Worm (Caenorhabditis elegans): ENCODE data around the gene otpl-7.

otpl-7 gene

DNA sequence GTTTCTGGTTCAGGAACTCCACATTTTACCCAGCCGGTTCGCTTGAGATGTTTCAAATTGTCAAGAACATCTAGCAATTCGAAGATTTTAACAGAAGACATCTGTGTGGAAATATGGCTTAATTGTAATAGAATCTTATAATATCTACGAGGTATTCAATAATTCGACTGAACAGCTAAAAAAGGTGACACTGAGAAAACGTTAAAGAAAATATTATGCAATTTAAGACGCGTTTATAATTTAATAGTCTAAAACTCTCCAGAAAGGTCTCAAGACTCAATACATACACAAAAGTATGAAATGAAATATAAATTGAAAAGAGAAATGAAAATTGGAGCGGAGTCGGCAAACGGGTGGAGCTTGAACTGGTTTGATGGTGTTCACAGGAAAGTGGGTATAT is 7.9 kb upstream of the otpl-7 start, which contains the start of gene F45F2.9:
Gene F45F2.9 (minus strand): TSS at position 101 of the 400 bp plus-strand sequence.
- TF ChIP-seq sea-2 (GFP tag; optimal IDR thresholded peaks at IDR 0.05) = no peak
- TF ChIP-seq lsy-12 (tag; optimal IDR thresholded peaks at IDR 0.05) = no peak
- no peak for TF ChIP-seq pqm-1 (tag; optimal IDR thresholded peaks at IDR 0.05)
- TF ChIP-seq R02D3.7 (tag; optimal IDR thresholded peaks at IDR 0.05) = no peak
- TF ChIP-seq ztf-11 (tag; optimal IDR thresholded peaks at IDR 0.05) = no peak
- no peak for TF ChIP-seq ceh-82 (tag; optimal IDR thresholded peaks at IDR 0.05)
- TF ChIP-seq nfya-1 (tag; optimal IDR thresholded peaks at IDR 0.05; ENCODE audit: insufficient read depth) = no peak
- TF ChIP-seq nhr-11 (tag; optimal IDR thresholded peaks at IDR 0.05) = no peak
- no peak for TF ChIP-seq eor-1 (tag; optimal IDR thresholded peaks at IDR 0.05)
- no peak for TF ChIP-seq elt-3 (tag; optimal IDR thresholded peaks at IDR 0.05)
- TF ChIP-seq hmg-11 (tag; optimal IDR thresholded peaks at IDR 0.05) = no peak
- TF ChIP-seq ztf-4 (tag; optimal IDR thresholded peaks at IDR 0.05) = no peak
- no peak for TF ChIP-seq fos-1 (tag; optimal IDR thresholded peaks at IDR 0.05)
- TF ChIP-seq zag-1 (tag; optimal IDR thresholded peaks at IDR 0.05) = no peak

DNA sequence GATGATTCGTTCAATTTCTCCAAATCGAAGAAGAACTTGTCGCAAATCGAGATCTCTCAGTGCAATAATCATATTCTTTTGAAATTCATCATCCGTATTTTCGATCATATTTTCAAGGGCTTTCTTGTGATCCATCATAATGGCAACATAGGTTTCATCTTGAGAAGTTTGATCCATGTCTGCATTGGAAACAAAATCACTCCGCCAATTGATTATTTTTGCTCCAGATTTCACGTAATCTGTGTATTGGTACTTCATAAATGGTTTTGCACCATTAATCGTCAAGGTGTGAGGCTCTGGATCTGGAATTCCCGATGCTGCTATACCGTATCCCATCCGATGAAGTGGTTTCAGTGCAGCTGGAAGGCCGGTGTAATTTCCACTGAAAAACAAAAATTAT is 4.9 kb upstream of the otpl-7 start:
- no peak for TF ChIP-seq fkh-10 (GFP tag; optimal IDR thresholded peaks at IDR 0.05)
- TF ChIP-seq mdl-1 (tag; optimal IDR thresholded peaks at IDR 0.05) = no peak
- no peak for TF ChIP-seq pqm-1 (tag; optimal IDR thresholded peaks at IDR 0.05)

DNA sequence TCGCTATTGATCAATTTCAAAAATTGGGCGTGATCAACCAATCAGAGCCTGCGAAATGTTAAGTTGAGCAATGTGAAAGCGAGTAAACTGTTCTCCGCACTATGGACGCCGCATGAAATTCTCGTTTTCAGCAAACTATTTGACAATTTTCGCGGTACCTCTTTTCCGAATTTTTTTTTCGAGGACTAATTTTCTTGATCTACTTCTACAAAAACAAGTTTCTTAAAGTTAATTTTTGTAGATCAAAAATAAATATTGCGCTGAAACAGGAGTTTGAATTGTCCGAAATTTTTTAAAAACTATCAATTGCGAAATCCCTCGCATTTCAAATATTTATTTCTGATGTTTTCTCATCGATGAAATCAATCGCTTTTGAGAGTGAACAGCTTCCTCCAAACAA is 3.6 kb upstream of the otpl-7 start:
- TF ChIP-seq nhr-25 (tag; optimal IDR thresholded peaks at IDR 0.05) (no peak), nhr-76 (tag; optimal IDR thresholded peaks at IDR 0.05) (no peak), lin-39 (tag; optimal IDR thresholded peaks at IDR 0.05) (no peak), ceh-28 (tag; optimal IDR thresholded peaks at IDR 0.05) (no peak), pqm-1 (tag; optimal IDR thresholded peaks at IDR 0.05) (no peak), ceh-16 (tag; optimal IDR thresholded peaks at IDR 0.05) (no peak), nhr-43 (tag; optimal IDR thresholded peaks at IDR 0.05; ENCODE audit: poor library complexity, severe bottlenecking) (no peak), nhr-23 (tag; optimal IDR thresholded peaks at IDR 0.05) (no peak), ceh-9 (tag; optimal IDR thresholded peaks at IDR 0.05) (no peak), lin-15B (tag; optimal IDR thresholded peaks at IDR 0.05) (no peak), ama-1 (optimal IDR thresholded peaks at IDR 0.05) (no peak), hmg-11 (tag; optimal IDR thresholded peaks at IDR 0.05) (no peak), elt-2 (tag; optimal IDR thresholded peaks at IDR 0.05) (no peak), sea-2 (GFP tag; optimal IDR thresholded peaks at IDR 0.05) (no peak), nhr-67 (tag; optimal IDR thresholded peaks at IDR 0.05) (no peak), nhr-28 (tag; optimal IDR thresholded peaks at IDR 0.05) (no peak)

DNA sequence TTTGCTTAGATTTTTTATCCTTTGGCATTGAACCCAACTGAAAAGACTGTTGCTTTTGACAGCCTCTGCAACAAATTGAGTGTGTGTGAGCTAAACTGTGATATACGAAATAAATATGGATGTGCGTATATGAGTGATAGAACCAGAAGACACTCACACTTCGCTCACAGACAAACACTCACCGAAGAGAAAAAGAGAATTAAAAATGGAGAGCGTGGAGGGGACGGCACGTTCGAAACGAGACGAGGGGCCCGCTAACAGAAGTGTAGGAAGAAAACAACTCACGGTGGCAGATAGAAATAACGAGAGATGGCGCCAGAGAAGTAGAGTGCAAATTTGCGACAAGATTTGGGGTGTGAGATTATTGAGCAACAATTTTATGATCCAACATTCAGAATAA is 3.0 kb upstream of the otpl-7 start:
- TF ChIP-seq lin-39 (tag; optimal IDR thresholded peaks at IDR 0.05) (peak; percentile 39), hmg-11 (tag; optimal IDR thresholded peaks at IDR 0.05) (peak; percentile 53), sea-2 (GFP tag; optimal IDR thresholded peaks at IDR 0.05) (no peak), nfya-1 (tag; optimal IDR thresholded peaks at IDR 0.05; ENCODE audit: insufficient read depth) (peak; percentile 54), ceh-9 (tag; optimal IDR thresholded peaks at IDR 0.05) (no peak), elt-3 (tag; optimal IDR thresholded peaks at IDR 0.05) (no peak)

DNA sequence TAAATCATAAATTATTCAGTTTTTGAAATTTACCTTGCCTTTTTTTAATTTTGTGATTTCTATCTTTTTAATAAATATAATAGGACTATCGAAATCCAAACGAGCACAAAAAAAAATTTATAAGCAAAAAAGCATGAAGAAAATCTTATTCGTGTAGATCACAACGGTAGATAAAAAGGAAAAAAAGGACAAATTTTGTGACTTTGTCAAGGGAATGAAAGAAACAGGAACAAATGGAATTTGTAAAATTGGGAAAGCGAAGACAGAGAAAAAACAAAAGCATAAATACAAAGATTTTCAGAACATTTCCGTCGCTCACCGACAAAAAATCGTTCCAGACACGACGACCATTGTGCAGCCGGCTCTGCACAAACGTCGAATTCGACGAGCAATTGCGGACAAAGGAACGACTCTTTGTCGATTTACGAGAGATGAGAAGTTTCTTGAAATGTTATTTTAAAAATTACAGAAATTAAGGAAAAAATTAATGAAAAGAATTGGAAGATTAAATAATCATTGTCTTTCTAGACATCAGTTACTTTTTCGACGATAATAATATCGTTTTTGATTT is 2.4 kb upstream of the otpl-7 start, which contains the start of gene F45F2.10:
Gene F45F2.10 (minus strand): TSS at position 51 of the 571 bp plus-strand sequence.
- TF ChIP-seq mml-1 (tag; optimal IDR thresholded peaks at IDR 0.05) (no peak), ZK546.5 (tag; optimal IDR thresholded peaks at IDR 0.05) (no peak), ztf-4 (tag; optimal IDR thresholded peaks at IDR 0.05) (no peak), pqm-1 (tag; optimal IDR thresholded peaks at IDR 0.05) (no peak), lin-39 (tag; optimal IDR thresholded peaks at IDR 0.05) (peak; percentile 10), nhr-28 (tag; optimal IDR thresholded peaks at IDR 0.05) (no peak), R02D3.7 (tag; optimal IDR thresholded peaks at IDR 0.05) (peak; percentile 76), nhr-25 (tag; optimal IDR thresholded peaks at IDR 0.05) (no peak), nhr-23 (tag; optimal IDR thresholded peaks at IDR 0.05) (no peak), lsy-12 (tag; optimal IDR thresholded peaks at IDR 0.05) (no peak), sea-2 (GFP tag; optimal IDR thresholded peaks at IDR 0.05) (no peak), lin-15B (tag; optimal IDR thresholded peaks at IDR 0.05) (peak; percentile 9), nhr-77 (tag; optimal IDR thresholded peaks at IDR 0.05) (no peak), pha-4 (tag; optimal IDR thresholded peaks at IDR 0.05) (peak; percentile 45), elt-1 (tag; optimal IDR thresholded peaks at IDR 0.05) (no peak), elt-2 (tag; optimal IDR thresholded peaks at IDR 0.05) (peak; percentile 26), snpc-4 (tag; optimal IDR thresholded peaks at IDR 0.05) (peak; percentile 25)

All from whole organism, L3 larva.